Worm (Caenorhabditis elegans): ENCODE data around the gene F54D5.2.

DNA sequence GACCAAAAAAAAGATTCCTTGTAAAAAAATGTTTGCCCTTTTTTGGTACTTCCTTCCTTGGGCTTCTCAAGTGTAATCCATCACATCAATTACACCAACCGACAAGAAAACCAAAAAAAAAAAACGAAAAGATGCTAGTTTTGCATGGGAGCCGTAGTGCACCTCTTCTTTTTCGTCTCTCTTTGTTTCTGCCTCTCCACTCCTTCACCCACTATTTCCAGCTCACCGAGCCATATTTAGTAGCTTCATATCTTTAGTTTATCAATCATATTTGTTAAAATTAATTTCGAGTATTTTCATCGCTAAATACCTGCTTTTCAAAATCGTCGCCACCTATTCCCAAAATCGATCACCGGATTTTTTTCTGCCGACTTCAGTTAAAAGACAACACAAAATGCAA, 27.7 kb downstream of the F54D5.2 start, which contains the start of gene F07A11.4:
- no peak for TF ChIP-seq zag-1 (tag; optimal IDR thresholded peaks at IDR 0.05)
- TF ChIP-seq nhr-11 (tag; optimal IDR thresholded peaks at IDR 0.05), result no peak
- no peak for TF ChIP-seq aha-1 (tag)
- no peak for TF ChIP-seq unc-130 (GFP tag; optimal IDR thresholded peaks at IDR 0.05)
- TF ChIP-seq ZK546.5 (tag; optimal IDR thresholded peaks at IDR 0.05), result no peak
- TF ChIP-seq daf-16 (GFP tag; optimal IDR thresholded peaks at IDR 0.05), result no peak
- no peak for TF ChIP-seq daf-16 (tag; optimal IDR thresholded peaks at IDR 0.05)
- no peak for TF ChIP-seq nhr-10 (tag; optimal IDR thresholded peaks at IDR 0.05)
- TF ChIP-seq nhr-237 (tag; optimal IDR thresholded peaks at IDR 0.05), result no peak
- no peak for TF ChIP-seq ces-1 (GFP tag; optimal IDR thresholded peaks at IDR 0.05)
- no peak for TF ChIP-seq pqm-1 (tag; optimal IDR thresholded peaks at IDR 0.05)
- TF ChIP-seq jun-1 (tag; optimal IDR thresholded peaks at IDR 0.05), result no peak
- TF ChIP-seq daf-12 (tag; optimal IDR thresholded peaks at IDR 0.05), result no peak
- TF ChIP-seq madf-9 (GFP tag; conservative IDR thresholded peaks at IDR 0.05), result no peak
- TF ChIP-seq dpl-1 (GFP tag; optimal IDR thresholded peaks at IDR 0.05), result no peak
